Fruit fly (Drosophila melanogaster) whole organism, embryonic: Measurements from ENCODE around the gene Rbp.

Experiments used
- Aef1 ChIP-seq: fragments of 200-800 bp; sonication (Bioruptor generic); IDR thresholded peaks from 3 replicates; pipeline ENCODE4 v1.3.6; 2022; ENCODE audit warnings: missing biosample characterization, missing genetic modification characterization
- CG1024 ChIP-seq: fragments of 200-800 bp; sonication (Bioruptor generic); IDR thresholded peaks from 2 replicates; pipeline ENCODE4 v1.3.6; 2022; ENCODE audit warnings: missing biosample characterization, missing genetic modification characterization
- CG11560 ChIP-seq: fragments of 200-800 bp; sonication (Bioruptor generic); IDR thresholded peaks from 3 replicates; pipeline ENCODE4 v1.3.6; 2022; ENCODE audit warnings: missing biosample characterization, missing genetic modification characterization
- CG12071 ChIP-seq: fragments of 200-800 bp; sonication (Bioruptor generic); optimal IDR thresholded peaks from 3 replicates; lab custom pipeline; 2018; ENCODE audit warnings: missing biosample characterization, mild to moderate bottlenecking, missing genetic modification characterization
- CG12942 ChIP-seq: fragments of 200-800 bp; sonication (Bioruptor generic); optimal IDR thresholded peaks from 3 replicates; lab custom pipeline; 2016; ENCODE audit warnings: missing biosample characterization, missing genetic modification characterization
- CG13287 ChIP-seq: fragments of 200-800 bp; sonication (Bioruptor generic); IDR thresholded peaks from 2 replicates; pipeline ENCODE4 v1.3.6; 2022; ENCODE audit warnings: missing biosample characterization, missing genetic modification characterization; ENCODE audit not compliant: partially characterized antibody
- CG13624 ChIP-seq: fragments of 200-800 bp; sonication (Bioruptor generic); optimal IDR thresholded peaks from 2 replicates; lab custom pipeline; 2016; ENCODE audit warnings: missing biosample characterization, missing genetic modification characterization
- CG17186 ChIP-seq: fragments of 200-800 bp; sonication (Bioruptor generic); optimal IDR thresholded peaks from 3 replicates; lab custom pipeline; 2017; ENCODE audit warnings: missing biosample characterization, missing genetic modification reagents, missing genetic modification characterization
- CG18011 ChIP-seq: fragments of 200-800 bp; sonication (Bioruptor generic); optimal IDR thresholded peaks from 2 replicates; lab custom pipeline; 2017; ENCODE audit warnings: missing biosample characterization, missing genetic modification characterization, mild to moderate bottlenecking, moderate library complexity, missing genotype
- CG2199 ChIP-seq: fragments of 200-800 bp; sonication (Bioruptor generic); IDR thresholded peaks from 3 replicates; pipeline ENCODE4 v1.3.6; 2022; ENCODE audit warnings: missing biosample characterization, missing genetic modification characterization
- CG4820 ChIP-seq: fragments of 200-800 bp; sonication (Bioruptor generic); optimal IDR thresholded peaks from 3 replicates; lab custom pipeline; 2016; ENCODE audit warnings: missing biosample characterization, missing genetic modification characterization
- CG5180 ChIP-seq: fragments of 200-800 bp; sonication (Bioruptor generic); optimal IDR thresholded peaks from 3 replicates; lab custom pipeline; 2017; ENCODE audit warnings: missing biosample characterization, missing genetic modification characterization, mild to moderate bottlenecking, moderate library complexity, missing genetic modification reagents
- CG6272 ChIP-seq: fragments of 200-800 bp; sonication (Bioruptor generic); IDR thresholded peaks from 2 replicates; pipeline ENCODE4 v1.3.6; 2022; ENCODE audit warnings: missing biosample characterization, missing genetic modification characterization
- CG6654 ChIP-seq: fragments of 200-800 bp; sonication (Bioruptor generic); optimal IDR thresholded peaks from 2 replicates; lab custom pipeline; 2017; ENCODE audit warnings: missing biosample characterization, mild to moderate bottlenecking, missing genetic modification characterization
- CG6689 ChIP-seq: fragments of 200-800 bp; sonication (Bioruptor generic); IDR thresholded peaks from 2 replicates; pipeline ENCODE4 v1.3.6; 2022; ENCODE audit warnings: missing biosample characterization, missing genetic modification characterization
- CG7556 ChIP-seq: fragments of 200-800 bp; sonication (Bioruptor generic); optimal IDR thresholded peaks from 2 replicates; lab custom pipeline; 2017; ENCODE audit warnings: missing biosample characterization, mild to moderate bottlenecking, missing genetic modification characterization
- Dbx ChIP-seq: fragments of 200-800 bp; sonication (Bioruptor generic); IDR thresholded peaks from 3 replicates; pipeline ENCODE4 v1.3.6; 2022; ENCODE audit warnings: missing biosample characterization, missing genetic modification characterization
- Dll ChIP-seq: fragments of 200-800 bp; sonication (Bioruptor generic); IDR thresholded peaks from 4 replicates; pipeline ENCODE4 v1.3.6; 2022; ENCODE audit warnings: missing biosample characterization, missing genetic modification characterization; ENCODE audit not compliant: partially characterized antibody
- Doc2 ChIP-seq: fragments of 200-800 bp; sonication (Bioruptor generic); IDR thresholded peaks from 2 replicates; pipeline ENCODE4 v1.3.6; 2022; ENCODE audit warnings: missing biosample characterization, missing genetic modification characterization
- Fer1 ChIP-seq: fragments of 200-800 bp; sonication (Bioruptor generic); optimal IDR thresholded peaks from 2 replicates; lab custom pipeline; 2017; ENCODE audit warnings: missing biosample characterization, mild to moderate bottlenecking, missing genetic modification characterization
- MBD-R2 ChIP-seq: fragments of 200-800 bp; sonication (Bioruptor generic); IDR thresholded peaks from 2 replicates; pipeline ENCODE4 v1.3.6; 2022; ENCODE audit warnings: missing biosample characterization, missing genetic modification characterization
- Med ChIP-seq: fragments of 200-800 bp; sonication (Bioruptor generic); peaks from one replicate; lab custom pipeline; 2016; ENCODE audit warnings: missing biosample characterization, missing genetic modification characterization, mild to moderate bottlenecking, inconsistent platforms, moderate library complexity
- NK7.1 ChIP-seq: fragments of 200-800 bp; sonication (Bioruptor generic); optimal IDR thresholded peaks from 3 replicates; lab custom pipeline; 2016; ENCODE audit warnings: missing biosample characterization, missing genetic modification characterization
- Opbp ChIP-seq: fragments of 200-800 bp; sonication (Bioruptor generic); IDR thresholded peaks from 3 replicates; pipeline ENCODE4 v1.3.6; 2022; ENCODE audit warnings: missing biosample characterization, missing genetic modification characterization; ENCODE audit not compliant: partially characterized antibody
- Ravus ChIP-seq: fragments of 200-800 bp; sonication (Bioruptor generic); IDR thresholded peaks from 2 replicates; pipeline ENCODE4 v1.3.6; 2022; ENCODE audit warnings: missing biosample characterization, missing genetic modification characterization
- Sin3A ChIP-seq: fragments of >200 bp; optimal IDR thresholded peaks from 2 replicates; lab custom pipeline; 2018
- Tbp ChIP-seq: fragments of >200 bp; optimal IDR thresholded peaks from 2 replicates; lab custom pipeline; 2018; ENCODE audit warnings: missing biosample characterization, missing genetic modification characterization
- ab ChIP-seq: fragments of 200-800 bp; sonication (Bioruptor generic); optimal IDR thresholded peaks from 2 replicates; lab custom pipeline; 2016; ENCODE audit warnings: missing biosample characterization, missing genetic modification characterization
- az2 ChIP-seq: fragments of 200-800 bp; sonication (Bioruptor generic); optimal IDR thresholded peaks from 3 replicates; lab custom pipeline; 2016; ENCODE audit warnings: missing biosample characterization, missing genetic modification characterization
- eve ChIP-seq, 2 experiments: fragments of >200 bp; optimal IDR thresholded peaks; 2 replicates each; lab custom pipeline; 2017; ENCODE audit warnings: missing biosample characterization in 2 of 2, missing genetic modification characterization in 2 of 2
- fru ChIP-seq: fragments of >200 bp; optimal IDR thresholded peaks from 2 replicates; lab custom pipeline; 2017
- her ChIP-seq: fragments of 200-800 bp; sonication (Bioruptor generic); optimal IDR thresholded peaks from 2 replicates; lab custom pipeline; 2016; ENCODE audit warnings: missing biosample characterization, missing genetic modification characterization
- jumu ChIP-seq: fragments of 200-800 bp; sonication (Bioruptor generic); optimal IDR thresholded peaks from 3 replicates; lab custom pipeline; 2016; ENCODE audit warnings: missing biosample characterization, missing genetic modification characterization
- kah ChIP-seq: fragments of 200-800 bp; sonication (Bioruptor generic); optimal IDR thresholded peaks from 2 replicates; lab custom pipeline; 2018; ENCODE audit warnings: missing biosample characterization, mild to moderate bottlenecking, missing genetic modification characterization
- kni ChIP-seq: fragments of 200-800 bp; sonication (Bioruptor generic); optimal IDR thresholded peaks from 3 replicates; lab custom pipeline; 2017; ENCODE audit warnings: mild to moderate bottlenecking, missing biosample characterization, missing genetic modification reagents, missing genetic modification characterization
- knrl ChIP-seq: fragments of 200-800 bp; sonication (Bioruptor generic); IDR thresholded peaks from 3 replicates; pipeline ENCODE4 v1.3.6; 2022; ENCODE audit warnings: missing biosample characterization, missing genetic modification characterization; ENCODE audit not compliant: partially characterized antibody
- lab ChIP-seq: fragments of 200-800 bp; sonication (Bioruptor generic); optimal IDR thresholded peaks from 3 replicates; lab custom pipeline; 2017; ENCODE audit warnings: missing biosample characterization, missing genetic modification characterization, mild to moderate bottlenecking, moderate library complexity, missing genetic modification reagents
- p53 ChIP-seq: fragments of 200-800 bp; sonication (Bioruptor generic); optimal IDR thresholded peaks from 2 replicates; lab custom pipeline; 2016; ENCODE audit warnings: missing biosample characterization, missing genetic modification characterization
- peb ChIP-seq: fragments of 200-800 bp; sonication (Bioruptor generic); IDR thresholded peaks from 2 replicates; pipeline ENCODE4 v1.3.6; 2022; ENCODE audit warnings: missing biosample characterization, missing genetic modification characterization
- phol ChIP-seq: fragments of 200-800 bp; sonication (Bioruptor generic); optimal IDR thresholded peaks from 3 replicates; lab custom pipeline; 2018; ENCODE audit warnings: missing biosample characterization, mild to moderate bottlenecking, missing genetic modification characterization, moderate library complexity
- pros ChIP-seq: fragments of 200-800 bp; sonication (Bioruptor generic); optimal IDR thresholded peaks from 3 replicates; lab custom pipeline; 2019; ENCODE audit warnings: missing biosample characterization, mild to moderate bottlenecking, missing genetic modification characterization, moderate library complexity
- ro ChIP-seq: fragments of 200-800 bp; sonication (Bioruptor generic); IDR thresholded peaks from 2 replicates; pipeline ENCODE4 v1.3.6; 2022; ENCODE audit warnings: missing biosample characterization, missing genetic modification characterization
- sc ChIP-seq, 3 experiments: fragments of >200 bp in 2 of 3; fragments of 200-800 bp in 1 of 3; sonication (Bioruptor generic) in 1 of 3; optimal IDR thresholded peaks; 2 replicates in 2 of 3; 3 replicates in 1 of 3; lab custom pipeline; 2017; ENCODE audit warnings: mild to moderate bottlenecking in 1 of 3, missing biosample characterization in 1 of 3, missing genetic modification characterization in 1 of 3, missing genetic modification reagents in 1 of 3
- sens-2 ChIP-seq: fragments of 200-800 bp; sonication (Bioruptor generic); IDR thresholded peaks from 2 replicates; pipeline ENCODE4 v1.3.6; 2022; ENCODE audit warnings: missing biosample characterization, missing genetic modification characterization
- sqz ChIP-seq: fragments of 200-800 bp; sonication (Bioruptor generic); optimal IDR thresholded peaks from 3 replicates; lab custom pipeline; 2018; ENCODE audit warnings: missing biosample characterization, mild to moderate bottlenecking, missing genetic modification characterization
- tll ChIP-seq, 2 experiments: fragments of 200-800 bp in 1 of 2; fragments of >200 bp in 1 of 2; sonication (Bioruptor generic) in 1 of 2; optimal IDR thresholded peaks; 2 replicates each; lab custom pipeline; 2017 to 2019; ENCODE audit warnings: missing biosample characterization in 2 of 2, missing genetic modification characterization in 2 of 2, mild to moderate bottlenecking in 1 of 2, moderate library complexity in 1 of 2
- trem ChIP-seq: fragments of 200-800 bp; optimal IDR thresholded peaks from 3 replicates; lab custom pipeline; 2019; ENCODE audit warnings: missing biosample characterization, mild to moderate bottlenecking, missing genetic modification characterization, moderate library complexity
- trh ChIP-seq: fragments of 200-800 bp; sonication (Bioruptor generic); optimal IDR thresholded peaks from 2 replicates; lab custom pipeline; 2016; ENCODE audit warnings: missing biosample characterization, missing genetic modification characterization
- tup ChIP-seq: fragments of 200-800 bp; sonication (Bioruptor generic); optimal IDR thresholded peaks from 2 replicates; lab custom pipeline; 2016; ENCODE audit warnings: missing biosample characterization, mild to moderate bottlenecking, missing genetic modification characterization, moderate library complexity
- yki ChIP-seq: fragments of >200 bp; optimal IDR thresholded peaks from 3 replicates; lab custom pipeline; 2018
- z ChIP-seq: fragments of 200-800 bp; sonication (Bioruptor generic); IDR thresholded peaks from 3 replicates; pipeline ENCODE4 v1.3.6; 2022; ENCODE audit warnings: missing biosample characterization, missing genetic modification characterization

Gene Rbp

dm6 chr3R:15408131-15408731, 33.8 kb downstream of the Rbp start, which contains the start of gene Atx2 (continued):
- TF ChIP-seq Doc2 (GFP tag; lab: Robert Waterston, UW), result no peak
- TF ChIP-seq CG18011, result no peak
- peak; percentile 24; the same call in 1 of the 3 replicates for TF ChIP-seq Aef1 (GFP tag; lab: Robert Waterston, UW)
- peak; percentile 18 for TF ChIP-seq CG4820 (GFP tag; lab: Kevin White, UChicago)
- TF ChIP-seq jumu (GFP tag; lab: Kevin White, UChicago), result peak; percentile 57
- peak; percentile 1 for TF ChIP-seq NK7.1 (GFP tag; lab: Kevin White, UChicago)
- TF ChIP-seq sc (optimal IDR thresholded peaks at IDR 0.05; lab: Kevin White, UChicago), result no peak
- TF ChIP-seq sc (GFP tag; optimal IDR thresholded peaks at IDR 0.05; lab: Kevin White, UChicago), result no peak
- TF ChIP-seq az2 (GFP tag; lab: Kevin White, UChicago), result no peak
- TF ChIP-seq CG6689 (GFP tag; lab: Robert Waterston, UW), result no peak
- no peak for TF ChIP-seq yki (lab: Kevin White, UChicago)
- TF ChIP-seq CG12071 (GFP tag; lab: Kevin White, UChicago), result no peak
- no peak for TF ChIP-seq tll (GFP tag; optimal IDR thresholded peaks at IDR 0.05; lab: Kevin White, UChicago)
- TF ChIP-seq Sin3A (lab: Kevin White, UChicago), result peak; percentile 98
- TF ChIP-seq knrl (GFP tag; lab: Robert Waterston, UW), result peak; percentile 95
- no peak for TF ChIP-seq kni (GFP tag; lab: Kevin White, UChicago)
- peak; percentile 2 for TF ChIP-seq CG5180
- peak; percentile 60 for TF ChIP-seq lab (GFP tag; lab: Kevin White, UChicago)
- TF ChIP-seq CG13624 (GFP tag; lab: Kevin White, UChicago), result peak; percentile 86
- peak; percentile 18 for TF ChIP-seq Fer1
- TF ChIP-seq sens-2 (GFP tag; lab: Robert Waterston, UW), result no peak
- no peak for TF ChIP-seq CG1024 (GFP tag; lab: Robert Waterston, UW)
- TF ChIP-seq CG2199 (GFP tag; lab: Robert Waterston, UW), result 0 out of 3 replicates have a peak, but pooled peaks have one; percentile 42
- TF ChIP-seq CG12942 (GFP tag; lab: Kevin White, UChicago), result peak; percentile 19
- TF ChIP-seq Ravus (GFP tag; lab: Robert Waterston, UW), result no peak
- peak; percentile 43 for TF ChIP-seq phol (tag; lab: Kevin White, UChicago)
- peak; percentile 85 for TF ChIP-seq Med
- no peak for TF ChIP-seq trh
- peak; percentile 100 for TF ChIP-seq CG11560
- no peak for TF ChIP-seq z (GFP tag; lab: Robert Waterston, UW)
- peak; percentile 77 for TF ChIP-seq Dbx (GFP tag; lab: Robert Waterston, UW)
- TF ChIP-seq Dll (GFP tag; lab: Robert Waterston, UW), result peak; percentile 95
- TF ChIP-seq ro, result no peak
- TF ChIP-seq p53 (GFP tag; lab: Kevin White, UChicago), result no peak
- no peak for TF ChIP-seq CG6654 (GFP tag; lab: Kevin White, UChicago)
- no peak for TF ChIP-seq tup (GFP tag; lab: Kevin White, UChicago)
- peak; percentile 56 for TF ChIP-seq trem (tag; lab: Kevin White, UChicago)
- peak; percentile 95 for TF ChIP-seq Opbp
- peak; percentile 92 for TF ChIP-seq CG13287 (GFP tag; lab: Robert Waterston, UW)
- no peak for TF ChIP-seq pros (GFP tag; lab: Kevin White, UChicago)
- no peak for TF ChIP-seq CG7556 (GFP tag; lab: Kevin White, UChicago)
- TF ChIP-seq ab (GFP tag; lab: Kevin White, UChicago), result no peak
- TF ChIP-seq sqz, result peak; percentile 53
- TF ChIP-seq kah (GFP tag; lab: Kevin White, UChicago), result no peak
- TF ChIP-seq CG6272 (GFP tag; lab: Robert Waterston, UW), result peak; percentile 40
- no peak for TF ChIP-seq Tbp (GFP tag; lab: Kevin White, UChicago)
- peak; percentile 97 for TF ChIP-seq CG17186 (GFP tag; lab: Kevin White, UChicago)
- peak; percentile 64 for TF ChIP-seq MBD-R2 (GFP tag; lab: Robert Waterston, UW)
- TF ChIP-seq fru (lab: Kevin White, UChicago), result no peak
- TF ChIP-seq her, result peak; percentile 55
- TF ChIP-seq peb, result no peak
- TF ChIP-seq eve (GFP tag; optimal IDR thresholded peaks at IDR 0.05; lab: Kevin White, UChicago), result no peak
